Fruit fly (Drosophila melanogaster) Kc167 (cell line): Measurements from ENCODE around the gene Asator.

Source experiments
- Sin3A ChIP-seq: fragments of >200 bp; optimal IDR thresholded peaks from 2 replicates; lab custom pipeline; 2018; ENCODE audit warnings: missing external identifiers
- h ChIP-seq: fragments of >200 bp; optimal IDR thresholded peaks from 3 replicates; lab custom pipeline; 2018; ENCODE audit warnings: missing external identifiers
- insv ChIP-seq: fragments of >200 bp; optimal IDR thresholded peaks from 3 replicates; lab custom pipeline; 2018; ENCODE audit warnings: missing external identifiers
- psq ChIP-seq: fragments of >200 bp; optimal IDR thresholded peaks from 2 replicates; lab custom pipeline; 2017; ENCODE audit warnings: missing external identifiers
- ttk ChIP-seq: sonication (Bioruptor generic); optimal IDR thresholded peaks from 2 replicates; lab custom pipeline; 2017; ENCODE audit warnings: missing external identifiers

DNA sequence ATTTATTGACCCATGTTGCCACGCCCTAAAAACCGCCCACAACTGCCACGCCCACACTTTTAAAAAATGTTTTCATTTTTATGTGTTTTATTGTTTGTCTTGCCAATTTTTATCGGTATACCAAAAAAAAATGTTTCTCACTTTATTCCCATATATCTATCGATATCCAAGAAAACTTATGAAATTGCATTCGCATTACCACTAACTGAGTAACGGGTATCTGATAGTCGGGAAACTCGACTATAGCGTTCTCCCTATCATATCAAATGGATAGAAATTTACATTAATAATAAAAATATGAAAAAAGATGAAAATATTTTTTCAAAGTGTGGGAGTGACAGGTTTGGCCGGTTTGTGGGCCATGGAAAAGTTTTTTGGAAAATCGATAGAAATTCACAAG is 39.8 kb downstream of the Asator start:
- no peak for TF ChIP-seq psq (lab: Kevin White, UChicago)
- no peak for TF ChIP-seq insv (lab: Kevin White, UChicago)
- TF ChIP-seq h (lab: Kevin White, UChicago): no peak
- TF ChIP-seq ttk (lab: Kevin White, UChicago): no peak
- no peak for TF ChIP-seq Sin3A
